Fruit fly (Drosophila melanogaster) whole organism, embryonic: Measurements from ENCODE around the gene bark.
A peak's percentile ranks its signal among the peaks of the same experiment; 100 is the strongest.

ENCODE experiments used
- ATbp ChIP-seq: fragments of 200-800 bp; sonication (Bioruptor generic); optimal IDR thresholded peaks from 2 replicates; lab custom pipeline; 2017; ENCODE audit warnings: missing biosample characterization, mild to moderate bottlenecking, missing genetic modification characterization, missing genetic modification reagents
- Atf3 ChIP-seq: fragments of 200-800 bp; sonication (Bioruptor generic); optimal IDR thresholded peaks from 3 replicates; lab custom pipeline; 2016; ENCODE audit warnings: missing biosample characterization, missing genetic modification characterization
- B-H1 ChIP-seq: fragments of 200-800 bp; sonication (Bioruptor generic); IDR thresholded peaks from 3 replicates; pipeline ENCODE4 v1.3.6; 2022; ENCODE audit warnings: missing biosample characterization, missing genetic modification characterization
- CG10209 ChIP-seq: fragments of 200-800 bp; sonication (Bioruptor generic); optimal IDR thresholded peaks from 3 replicates; lab custom pipeline; 2017; ENCODE audit warnings: missing biosample characterization, mild to moderate bottlenecking, missing genetic modification characterization, missing genetic modification reagents
- CG1024 ChIP-seq: fragments of 200-800 bp; sonication (Bioruptor generic); IDR thresholded peaks from 2 replicates; pipeline ENCODE4 v1.3.6; 2022; ENCODE audit warnings: missing biosample characterization, missing genetic modification characterization
- CG10267 ChIP-seq: fragments of 200-800 bp; sonication (Bioruptor generic); optimal IDR thresholded peaks from 2 replicates; lab custom pipeline; 2018; ENCODE audit warnings: missing biosample characterization, mild to moderate bottlenecking, missing genetic modification characterization, moderate library complexity
- CG10979 ChIP-seq: fragments of 200-800 bp; sonication (Bioruptor generic); optimal IDR thresholded peaks from 2 replicates; lab custom pipeline; 2018; ENCODE audit warnings: missing biosample characterization, mild to moderate bottlenecking, missing genetic modification characterization, moderate library complexity
- CG12236 ChIP-seq: fragments of 200-800 bp; sonication (Bioruptor generic); optimal IDR thresholded peaks from 2 replicates; lab custom pipeline; 2016; ENCODE audit warnings: missing biosample characterization, missing genetic modification characterization
- CG14860 ChIP-seq: fragments of 200-800 bp; sonication (Bioruptor generic); IDR thresholded peaks from 3 replicates; pipeline ENCODE4 v1.3.6; 2022; ENCODE audit warnings: missing biosample characterization, missing genetic modification characterization; ENCODE audit not compliant: partially characterized antibody
- CG1647 ChIP-seq: fragments of 200-800 bp; sonication (Bioruptor generic); optimal IDR thresholded peaks from 3 replicates; lab custom pipeline; 2016; ENCODE audit warnings: missing biosample characterization, missing genetic modification characterization
- CG16815 ChIP-seq: fragments of 200-800 bp; sonication (Bioruptor generic); optimal IDR thresholded peaks from 3 replicates; lab custom pipeline; 2017; ENCODE audit warnings: missing biosample characterization, mild to moderate bottlenecking, missing genetic modification characterization
- CG17328 ChIP-seq: fragments of 200-800 bp; sonication (Bioruptor generic); IDR thresholded peaks from 2 replicates; pipeline ENCODE4 v1.3.6; 2022; ENCODE audit warnings: missing biosample characterization, missing genetic modification characterization
- CG17359 ChIP-seq: fragments of 200-800 bp; sonication (Bioruptor generic); optimal IDR thresholded peaks from 3 replicates; lab custom pipeline; 2018; ENCODE audit warnings: missing biosample characterization, mild to moderate bottlenecking, missing genetic modification characterization, moderate library complexity
- CG17361 ChIP-seq: fragments of 200-800 bp; sonication (Bioruptor generic); IDR thresholded peaks from 3 replicates; pipeline ENCODE4 v1.3.6; 2022; ENCODE audit warnings: missing biosample characterization, missing genetic modification characterization
- CG2129 ChIP-seq: fragments of 200-800 bp; sonication (Bioruptor generic); IDR thresholded peaks from 2 replicates; pipeline ENCODE4 v1.3.6; 2022; ENCODE audit warnings: missing biosample characterization, missing genetic modification characterization; ENCODE audit not compliant: partially characterized antibody
- CG3065 ChIP-seq: fragments of 200-800 bp; sonication (Bioruptor generic); optimal IDR thresholded peaks from 2 replicates; lab custom pipeline; 2016; ENCODE audit warnings: missing biosample characterization, missing genetic modification characterization
- CG32772 ChIP-seq: fragments of 200-800 bp; sonication (Bioruptor generic); IDR thresholded peaks from 2 replicates; pipeline ENCODE4 v1.3.6; 2022; ENCODE audit warnings: missing biosample characterization, missing genetic modification characterization
- CG3281 ChIP-seq: fragments of 200-800 bp; sonication (Bioruptor generic); optimal IDR thresholded peaks from 3 replicates; lab custom pipeline; 2017; ENCODE audit warnings: missing biosample characterization, mild to moderate bottlenecking, missing genetic modification characterization
- CG33557 ChIP-seq: fragments of 200-800 bp; sonication (Bioruptor generic); optimal IDR thresholded peaks from 2 replicates; lab custom pipeline; 2019; ENCODE audit warnings: missing biosample characterization, mild to moderate bottlenecking, missing genetic modification characterization, moderate library complexity
- CG34422 ChIP-seq: fragments of 200-800 bp; sonication (Bioruptor generic); IDR thresholded peaks from 3 replicates; pipeline ENCODE4 v1.3.6; 2022; ENCODE audit warnings: missing biosample characterization, missing genetic modification characterization
- CG42726 ChIP-seq: fragments of 200-800 bp; sonication (Bioruptor generic); IDR thresholded peaks from 2 replicates; pipeline ENCODE4 v1.3.6; 2022; ENCODE audit warnings: missing biosample characterization, missing genetic modification characterization; ENCODE audit not compliant: partially characterized antibody
- CG4360 ChIP-seq: fragments of 200-800 bp; sonication (Bioruptor generic); IDR thresholded peaks from 2 replicates; pipeline ENCODE4 v1.3.6; 2022; ENCODE audit warnings: missing biosample characterization, missing genetic modification characterization
- CG6272 ChIP-seq: fragments of 200-800 bp; sonication (Bioruptor generic); IDR thresholded peaks from 2 replicates; pipeline ENCODE4 v1.3.6; 2022; ENCODE audit warnings: missing biosample characterization, missing genetic modification characterization
- CG6791 ChIP-seq: fragments of 200-800 bp; sonication (Bioruptor generic); IDR thresholded peaks from 3 replicates; pipeline ENCODE4 v1.3.6; 2022; ENCODE audit warnings: missing biosample characterization, missing genetic modification characterization; ENCODE audit not compliant: partially characterized antibody
- CG8924 ChIP-seq: fragments of 200-800 bp; optimal IDR thresholded peaks from 3 replicates; lab custom pipeline; 2019; ENCODE audit warnings: missing biosample characterization, mild to moderate bottlenecking, missing genetic modification characterization, moderate library complexity
- E2f2 ChIP-seq: fragments of 200-800 bp; sonication (Bioruptor generic); IDR thresholded peaks from 2 replicates; pipeline ENCODE4 v1.3.6; 2022; ENCODE audit warnings: missing biosample characterization, missing genetic modification characterization
- Eip74EF ChIP-seq, 2 experiments: fragments of 200-800 bp in 1 of 2; fragments of >200 bp in 1 of 2; sonication (Bioruptor generic) in 1 of 2; optimal IDR thresholded peaks; 2 replicates each; lab custom pipeline; 2017 to 2019; ENCODE audit warnings: missing biosample characterization in 2 of 2, missing genetic modification characterization in 2 of 2, mild to moderate bottlenecking in 1 of 2, moderate library complexity in 1 of 2
- H2.0 ChIP-seq: fragments of 200-800 bp; sonication (Bioruptor generic); IDR thresholded peaks from 2 replicates; pipeline ENCODE4 v1.3.6; 2022; ENCODE audit warnings: missing biosample characterization, missing genetic modification characterization
- Lpt ChIP-seq: fragments of >200 bp; optimal IDR thresholded peaks from 2 replicates; lab custom pipeline; 2018; ENCODE audit warnings: missing biosample characterization, missing genetic modification characterization
- NC2α ChIP-seq: fragments of 200-800 bp; sonication (Bioruptor generic); optimal IDR thresholded peaks from 2 replicates; lab custom pipeline; 2016; ENCODE audit warnings: missing biosample characterization, missing genetic modification characterization
- Nf-YB ChIP-seq: fragments of 200-800 bp; sonication (Bioruptor generic); optimal IDR thresholded peaks from 3 replicates; lab custom pipeline; 2019; ENCODE audit warnings: missing biosample characterization, mild to moderate bottlenecking, missing genetic modification characterization, moderate library complexity
- Nf-YC ChIP-seq: fragments of 200-800 bp; optimal IDR thresholded peaks from 3 replicates; lab custom pipeline; 2019; ENCODE audit warnings: missing biosample characterization, mild to moderate bottlenecking, missing genetic modification characterization, moderate library complexity
- Oaz ChIP-seq: fragments of 200-800 bp; sonication (Bioruptor generic); IDR thresholded peaks from 2 replicates; pipeline ENCODE4 v1.3.6; 2022; ENCODE audit warnings: missing biosample characterization, missing genetic modification characterization
- Sox100B ChIP-seq: fragments of 200-800 bp; sonication (Bioruptor generic); optimal IDR thresholded peaks from 3 replicates; lab custom pipeline; 2018; ENCODE audit warnings: missing biosample characterization, mild to moderate bottlenecking, missing genetic modification characterization
- Sry-β ChIP-seq: fragments of 200-800 bp; sonication (Bioruptor generic); optimal IDR thresholded peaks from 2 replicates; lab custom pipeline; 2018; ENCODE audit warnings: missing biosample characterization, mild to moderate bottlenecking, missing genetic modification characterization, moderate library complexity
- Ssrp ChIP-seq: fragments of 200-800 bp; sonication (Bioruptor generic); optimal IDR thresholded peaks from 2 replicates; lab custom pipeline; 2018; ENCODE audit warnings: missing biosample characterization, mild to moderate bottlenecking, missing genetic modification characterization, moderate library complexity
- cato ChIP-seq: fragments of 200-800 bp; sonication (Bioruptor generic); optimal IDR thresholded peaks from 2 replicates; lab custom pipeline; 2016; ENCODE audit warnings: missing biosample characterization, missing genetic modification characterization, borderline replicate concordance
- chn ChIP-seq: fragments of 200-800 bp; sonication (Bioruptor generic); optimal IDR thresholded peaks from 2 replicates; lab custom pipeline; 2016; ENCODE audit warnings: missing biosample characterization, missing genetic modification characterization
- crc ChIP-seq: fragments of 200-800 bp; sonication (Bioruptor generic); optimal IDR thresholded peaks from 2 replicates; lab custom pipeline; 2016; ENCODE audit warnings: missing biosample characterization, missing genetic modification characterization
- fd96Cb ChIP-seq: fragments of 200-800 bp; sonication (Bioruptor generic); optimal IDR thresholded peaks from 2 replicates; lab custom pipeline; 2018; ENCODE audit warnings: missing biosample characterization, mild to moderate bottlenecking, missing genetic modification characterization, moderate library complexity
- gro ChIP-seq: fragments of 200-800 bp; sonication (Bioruptor generic); optimal IDR thresholded peaks from 2 replicates; lab custom pipeline; 2016; ENCODE audit warnings: missing biosample characterization, missing genetic modification characterization
- knrl ChIP-seq: fragments of 200-800 bp; sonication (Bioruptor generic); IDR thresholded peaks from 3 replicates; pipeline ENCODE4 v1.3.6; 2022; ENCODE audit warnings: missing biosample characterization, missing genetic modification characterization; ENCODE audit not compliant: partially characterized antibody
- lmd ChIP-seq: fragments of 200-800 bp; sonication (Bioruptor generic); IDR thresholded peaks from 2 replicates; pipeline ENCODE4 v1.3.6; 2022; ENCODE audit warnings: missing biosample characterization, missing genetic modification characterization
- onecut ChIP-seq: fragments of 200-800 bp; sonication (Bioruptor generic); IDR thresholded peaks from 2 replicates; pipeline ENCODE4 v1.3.6; 2022; ENCODE audit warnings: missing biosample characterization, missing genetic modification characterization
- org-1 ChIP-seq: fragments of 200-800 bp; sonication (Bioruptor generic); optimal IDR thresholded peaks from 2 replicates; lab custom pipeline; 2017; ENCODE audit warnings: missing biosample characterization, missing genetic modification characterization
- repo ChIP-seq: fragments of 200-800 bp; sonication (Bioruptor generic); optimal IDR thresholded peaks from 2 replicates; lab custom pipeline; 2016; ENCODE audit warnings: missing biosample characterization, missing genetic modification characterization
- sim ChIP-seq: fragments of 200-800 bp; sonication (Bioruptor generic); IDR thresholded peaks from 2 replicates; pipeline ENCODE4 v1.3.6; 2022; ENCODE audit warnings: missing biosample characterization, missing genetic modification characterization
- sisA ChIP-seq: fragments of 200-800 bp; sonication (Bioruptor generic); IDR thresholded peaks from 2 replicates; pipeline ENCODE4 v1.3.6; 2022; ENCODE audit warnings: missing biosample characterization, missing genetic modification characterization
- slbo ChIP-seq: fragments of 200-800 bp; sonication (Bioruptor generic); IDR thresholded peaks from 2 replicates; pipeline ENCODE4 v1.3.6; 2022; ENCODE audit warnings: missing biosample characterization, missing genetic modification characterization
- ssp ChIP-seq: fragments of 200-800 bp; sonication (Bioruptor generic); IDR thresholded peaks from 2 replicates; pipeline ENCODE4 v1.3.6; 2022; ENCODE audit warnings: missing biosample characterization, missing genetic modification characterization
- stwl ChIP-seq: fragments of 200-800 bp; sonication (Bioruptor generic); optimal IDR thresholded peaks from 3 replicates; lab custom pipeline; 2018; ENCODE audit warnings: missing biosample characterization, mild to moderate bottlenecking, missing genetic modification characterization, moderate library complexity
- zfh2 ChIP-seq: fragments of 200-800 bp; sonication (Bioruptor generic); optimal IDR thresholded peaks from 2 replicates; lab custom pipeline; 2016; ENCODE audit warnings: missing biosample characterization, missing genetic modification characterization

Gene bark

DNA sequence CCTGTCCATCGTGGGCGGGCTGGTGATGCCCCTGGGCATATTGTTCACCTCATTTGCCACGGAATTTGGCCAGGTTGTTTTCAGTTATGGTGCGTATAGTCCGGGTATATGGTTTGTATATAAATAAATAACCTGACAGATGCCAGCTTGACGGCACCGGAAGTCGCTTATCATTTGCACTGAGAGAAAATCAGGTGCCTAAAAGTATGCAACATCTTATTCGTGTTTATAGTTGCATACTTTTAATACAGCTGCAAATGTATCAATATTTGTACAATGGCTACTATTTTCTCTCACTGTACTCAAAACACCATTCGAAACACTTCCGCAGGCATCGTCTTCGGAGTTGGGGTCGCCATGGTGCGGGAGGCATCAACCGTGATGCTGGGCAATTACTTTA is 38.3 kb upstream of the bark start (continued):
- TF ChIP-seq CG16815 (no peak), Nf-YB (no peak), sisA (GFP tag; lab: Robert Waterston, UW) (no peak), CG17361 (GFP tag; lab: Robert Waterston, UW) (no peak), E2f2 (GFP tag; lab: Robert Waterston, UW) (no peak), CG17359 (tag; lab: Kevin White, UChicago) (no peak), CG14860 (GFP tag; lab: Robert Waterston, UW) (no peak), stwl (peak; percentile 30), Sox100B (GFP tag; lab: Kevin White, UChicago) (no peak), CG6791 (GFP tag; lab: Robert Waterston, UW) (no peak), CG17328 (GFP tag; lab: Robert Waterston, UW) (no peak), CG33557 (no peak), CG4360 (no peak), cato (GFP tag; lab: Kevin White, UChicago) (no peak), zfh2 (GFP tag; lab: Kevin White, UChicago) (no peak), fd96Cb (tag; lab: Kevin White, UChicago) (no peak), Nf-YC (tag; lab: Kevin White, UChicago) (no peak), H2.0 (GFP tag; lab: Robert Waterston, UW) (peak; percentile 19; the same call in 1 of the 2 replicates), CG3281 (peak; percentile 22), sim (no peak), ssp (GFP tag; lab: Robert Waterston, UW) (no peak), Oaz (GFP tag; lab: Robert Waterston, UW) (no peak), Lpt (no peak), CG10979 (no peak), CG6272 (no peak), NC2α (GFP tag; lab: Kevin White, UChicago) (no peak), chn (no peak), Sry-β (no peak), Atf3 (GFP tag; lab: Kevin White, UChicago) (no peak), knrl (GFP tag; lab: Robert Waterston, UW) (no peak), gro (GFP tag; lab: Kevin White, UChicago) (no peak), lmd (GFP tag; lab: Robert Waterston, UW) (no peak), CG8924 (tag; lab: Kevin White, UChicago) (no peak), CG32772 (no peak), CG1024 (0 out of 2 replicates have a peak, but pooled peaks have one; percentile 9), org-1 (GFP tag; lab: Kevin White, UChicago) (no peak), onecut (GFP tag; lab: Robert Waterston, UW) (no peak), CG42726 (GFP tag; lab: Robert Waterston, UW) (no peak), Ssrp (tag; lab: Kevin White, UChicago) (no peak), CG10267 (no peak), ATbp (no peak), CG3065 (GFP tag; lab: Kevin White, UChicago) (no peak), B-H1 (GFP tag; lab: Robert Waterston, UW) (no peak), slbo (GFP tag; lab: Robert Waterston, UW) (0 out of 2 replicates have a peak, but pooled peaks have one; percentile 46), crc (no peak), CG12236 (GFP tag; lab: Kevin White, UChicago) (no peak), CG2129 (GFP tag; lab: Robert Waterston, UW) (no peak), Eip74EF (GFP tag; optimal IDR thresholded peaks at IDR 0.05; lab: Kevin White, UChicago) (no peak), CG1647 (GFP tag; lab: Kevin White, UChicago) (no peak), repo (GFP tag; lab: Kevin White, UChicago) (no peak), CG34422 (GFP tag; lab: Robert Waterston, UW) (0 out of 3 replicates have a peak, but pooled peaks have one; percentile 45), CG10209 (GFP tag; lab: Kevin White, UChicago) (peak; percentile 3)
